Fruit fly (Drosophila melanogaster): ENCODE data around the gene AOX2.
A peak's percentile ranks its signal among the peaks of the same experiment; 100 is the strongest.

Gene AOX2

dm6 chr3R:15554733-15555132 is 12.5 kb upstream of the AOX2 start:
- TF ChIP-seq CG12768 (GFP tag; optimal IDR thresholded peaks at IDR 0.05) (no peak), bab1 (GFP tag; optimal IDR thresholded peaks at IDR 0.05) (no peak), CG11617 (GFP tag; optimal IDR thresholded peaks at IDR 0.05) (no peak), Hr96 (GFP tag; optimal IDR thresholded peaks at IDR 0.05) (no peak), toe (GFP tag; optimal IDR thresholded peaks at IDR 0.05) (no peak), Mnt (GFP tag; optimal IDR thresholded peaks at IDR 0.05) (no peak), CG7101 (tag; optimal IDR thresholded peaks at IDR 0.05) (no peak), Crg-1 (GFP tag; optimal IDR thresholded peaks at IDR 0.05) (no peak), CG1620 (GFP tag; optimal IDR thresholded peaks at IDR 0.05) (no peak), CG33017 (tag; optimal IDR thresholded peaks at IDR 0.05) (no peak), cnc (optimal IDR thresholded peaks at IDR 0.05) (no peak), kay (GFP tag; ENCODE audit: borderline replicate concordance) (no peak), Clk (GFP tag; optimal IDR thresholded peaks at IDR 0.05) (no peak), cic (GFP tag; optimal IDR thresholded peaks at IDR 0.05) (no peak), CG5204 (GFP tag; optimal IDR thresholded peaks at IDR 0.05) (no peak), tj (GFP tag; optimal IDR thresholded peaks at IDR 0.05) (no peak), pad (GFP tag; optimal IDR thresholded peaks at IDR 0.05) (no peak), CG7045 (GFP tag; optimal IDR thresholded peaks at IDR 0.05) (no peak)

DNA sequence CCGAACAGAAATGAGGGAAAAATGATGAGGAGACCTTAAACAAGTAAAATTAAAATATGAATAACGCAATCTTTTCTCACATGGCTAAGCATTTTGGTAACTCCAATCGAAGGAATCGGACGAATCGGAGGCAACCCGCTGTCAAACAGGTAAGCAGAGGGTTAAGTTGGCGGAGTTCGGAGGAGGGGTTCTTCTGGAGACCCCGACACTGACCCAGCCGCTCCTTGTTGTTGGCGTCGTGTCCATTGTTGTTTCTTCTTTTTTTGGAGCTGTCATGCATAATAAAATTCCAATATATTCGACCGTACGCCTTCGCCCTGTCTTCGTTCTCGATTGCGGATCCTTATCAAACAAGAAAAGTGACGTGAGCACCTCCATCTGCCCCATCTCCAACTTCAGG is 11.4 kb upstream of the AOX2 start:
- no peak for TF ChIP-seq CG12768 (GFP tag; optimal IDR thresholded peaks at IDR 0.05)
- TF ChIP-seq CG7101 (tag; optimal IDR thresholded peaks at IDR 0.05): no peak
- no peak for TF ChIP-seq CG5204 (GFP tag; optimal IDR thresholded peaks at IDR 0.05)
- TF ChIP-seq cic (GFP tag; optimal IDR thresholded peaks at IDR 0.05): no peak
- no peak for TF ChIP-seq CG14711 (tag; optimal IDR thresholded peaks at IDR 0.05)
- no peak for TF ChIP-seq cnc (optimal IDR thresholded peaks at IDR 0.05)
- no peak for TF ChIP-seq pad (GFP tag; optimal IDR thresholded peaks at IDR 0.05)
- TF ChIP-seq Clk (GFP tag; optimal IDR thresholded peaks at IDR 0.05): no peak
- TF ChIP-seq CG33017 (tag; optimal IDR thresholded peaks at IDR 0.05): no peak
- no peak for TF ChIP-seq Mnt (GFP tag; optimal IDR thresholded peaks at IDR 0.05)
- TF ChIP-seq Hr96 (GFP tag; optimal IDR thresholded peaks at IDR 0.05): no peak
- no peak for TF ChIP-seq bab1 (GFP tag; optimal IDR thresholded peaks at IDR 0.05)
- no peak for TF ChIP-seq CG1620 (GFP tag; optimal IDR thresholded peaks at IDR 0.05)
- TF ChIP-seq toe (GFP tag; optimal IDR thresholded peaks at IDR 0.05): no peak
- TF ChIP-seq ovo (GFP tag; optimal IDR thresholded peaks at IDR 0.05): no peak
- no peak for TF ChIP-seq CG7045 (GFP tag; optimal IDR thresholded peaks at IDR 0.05)
- no peak for TF ChIP-seq Crg-1 (GFP tag; optimal IDR thresholded peaks at IDR 0.05)
- no peak for TF ChIP-seq CG11617 (GFP tag; optimal IDR thresholded peaks at IDR 0.05)
- TF ChIP-seq kay (GFP tag; ENCODE audit: borderline replicate concordance): no peak
- no peak for TF ChIP-seq tj (GFP tag; optimal IDR thresholded peaks at IDR 0.05)

DNA sequence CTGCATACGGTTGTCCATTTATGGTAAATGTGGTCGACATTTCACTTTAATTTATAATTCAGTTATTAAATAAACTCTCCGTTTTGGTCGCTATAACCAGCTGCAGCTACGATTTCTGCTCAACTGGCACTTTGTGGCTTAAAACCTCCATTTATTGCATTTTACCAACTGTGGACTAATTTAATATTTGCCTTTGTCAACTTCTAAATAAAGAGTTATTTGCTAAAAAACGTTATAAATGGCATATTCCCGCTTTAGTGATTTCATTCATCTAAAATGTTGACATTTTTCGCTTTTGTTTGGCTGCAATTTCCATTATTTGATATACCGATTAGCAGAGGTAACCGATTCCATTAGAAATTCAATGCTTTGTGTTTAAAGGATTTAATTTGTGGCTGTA is 10.5 kb upstream of the AOX2 start, which contains the start of gene AOX4:
Gene AOX4 (minus strand): TSS at position 101 of the 400 bp plus-strand sequence.
- TF ChIP-seq cic (GFP tag; optimal IDR thresholded peaks at IDR 0.05): no peak
- no peak for TF ChIP-seq ovo (GFP tag; optimal IDR thresholded peaks at IDR 0.05)
- no peak for TF ChIP-seq kay (GFP tag; ENCODE audit: borderline replicate concordance)
- TF ChIP-seq CG14711 (tag; optimal IDR thresholded peaks at IDR 0.05): no peak
- TF ChIP-seq Mnt (GFP tag; optimal IDR thresholded peaks at IDR 0.05): no peak
- TF ChIP-seq CG1620 (GFP tag; optimal IDR thresholded peaks at IDR 0.05): no peak
- TF ChIP-seq CG11617 (GFP tag; optimal IDR thresholded peaks at IDR 0.05): no peak
- no peak for TF ChIP-seq CG33017 (tag; optimal IDR thresholded peaks at IDR 0.05)
- TF ChIP-seq cnc (optimal IDR thresholded peaks at IDR 0.05): no peak
- TF ChIP-seq bab1 (GFP tag; optimal IDR thresholded peaks at IDR 0.05): no peak
- no peak for TF ChIP-seq CG5204 (GFP tag; optimal IDR thresholded peaks at IDR 0.05)
- TF ChIP-seq Crg-1 (GFP tag; optimal IDR thresholded peaks at IDR 0.05): no peak
- TF ChIP-seq CG7045 (GFP tag; optimal IDR thresholded peaks at IDR 0.05): no peak
- no peak for TF ChIP-seq tj (GFP tag; optimal IDR thresholded peaks at IDR 0.05)
- no peak for TF ChIP-seq Clk (GFP tag; optimal IDR thresholded peaks at IDR 0.05)
- no peak for TF ChIP-seq toe (GFP tag; optimal IDR thresholded peaks at IDR 0.05)
- no peak for TF ChIP-seq CG12768 (GFP tag; optimal IDR thresholded peaks at IDR 0.05)
- TF ChIP-seq Hr96 (GFP tag; optimal IDR thresholded peaks at IDR 0.05): no peak
- TF ChIP-seq CG7101 (tag; optimal IDR thresholded peaks at IDR 0.05): no peak

- TF ChIP-seq ovo (GFP tag; optimal IDR thresholded peaks at IDR 0.05) (peak; percentile 51), CG7045 (GFP tag; optimal IDR thresholded peaks at IDR 0.05) (peak; percentile 36), Crg-1 (GFP tag; optimal IDR thresholded peaks at IDR 0.05) (no peak), CG5204 (GFP tag; optimal IDR thresholded peaks at IDR 0.05) (peak; percentile 46), Clk (GFP tag; optimal IDR thresholded peaks at IDR 0.05) (peak; percentile 4), CG14711 (tag; optimal IDR thresholded peaks at IDR 0.05) (peak; percentile 44), CG1620 (GFP tag; optimal IDR thresholded peaks at IDR 0.05) (peak; percentile 44), toe (GFP tag; optimal IDR thresholded peaks at IDR 0.05) (peak; percentile 60), CG33017 (tag; optimal IDR thresholded peaks at IDR 0.05) (peak; percentile 49), Hr96 (GFP tag; optimal IDR thresholded peaks at IDR 0.05) (no peak), cnc (optimal IDR thresholded peaks at IDR 0.05) (peak; percentile 73 to 99), cic (GFP tag; optimal IDR thresholded peaks at IDR 0.05) (peak; percentile 27), CG11617 (GFP tag; optimal IDR thresholded peaks at IDR 0.05) (peak; percentile 66), pad (GFP tag; optimal IDR thresholded peaks at IDR 0.05) (peak; percentile 67), CG7101 (tag; optimal IDR thresholded peaks at IDR 0.05) (peak; percentile 31), bab1 (GFP tag; optimal IDR thresholded peaks at IDR 0.05) (peak; percentile 52), kay (GFP tag; ENCODE audit: borderline replicate concordance) (peak; percentile 97), Mnt (GFP tag; optimal IDR thresholded peaks at IDR 0.05) (no peak), tj (GFP tag; optimal IDR thresholded peaks at IDR 0.05) (peak; percentile 77), CG12768 (GFP tag; optimal IDR thresholded peaks at IDR 0.05) (peak; percentile 50)
Observed at dm6 chr3R:15547827-15548517, 5.8 kb upstream of the AOX2 start, which contains the start of gene AOX3. Gene AOX3, minus strand, starts transcription at chr3R:15548188.

DNA sequence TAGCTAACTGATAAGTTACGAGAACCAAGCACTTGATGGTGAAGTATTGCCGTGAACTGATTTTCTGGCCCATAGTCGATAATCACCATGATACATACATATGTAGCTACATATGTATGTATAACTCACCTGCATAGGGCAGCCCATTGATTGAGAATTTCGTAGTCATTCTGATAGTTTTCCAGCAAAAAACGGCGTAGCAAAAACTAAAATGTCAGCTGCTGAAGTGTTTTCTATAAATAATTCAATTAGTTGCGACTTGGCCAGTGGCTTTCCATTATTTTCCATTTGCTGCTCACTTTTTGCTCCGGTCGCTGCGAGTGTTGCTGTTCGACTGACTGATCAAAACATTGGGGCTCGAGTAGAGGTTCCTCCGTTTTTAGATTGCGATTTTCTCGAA is 5.0 kb upstream of the AOX2 start:
- TF ChIP-seq cic (GFP tag; optimal IDR thresholded peaks at IDR 0.05) (peak; percentile 89), kay (GFP tag; ENCODE audit: borderline replicate concordance) (no peak)
